Worm (Caenorhabditis elegans) whole organism, young adult: ENCODE results near the gene mrps-10.
A peak's percentile ranks its signal among the peaks of the same experiment; 100 is the strongest.

Source experiments
- F33H1.4 ChIP-seq: fragments of 200-800 bp; sonication (Bioruptor generic); IDR thresholded peaks from 2 replicates; pipeline ENCODE4 v1.3.6; 2022; ENCODE audit warnings: missing genetic modification reagents, missing genetic modification characterization, missing compliant biosample characterization
- F39B2.1 ChIP-seq: fragments of 200-800 bp; sonication (Bioruptor generic); IDR thresholded peaks from 2 replicates; pipeline ENCODE4 v1.3.6; 2022; ENCODE audit warnings: missing genetic modification reagents, missing genetic modification characterization, missing compliant biosample characterization
- F49E8.2 ChIP-seq: sonication (generic microtip); optimal IDR thresholded peaks from 3 replicates; lab custom pipeline; 2017; ENCODE audit warnings: missing genetic modification characterization, mild to moderate bottlenecking, missing compliant biosample characterization, antibody characterized with exemption, moderate library complexity; ENCODE audit not compliant: insufficient read depth
- F55B11.4 ChIP-seq: sonication (generic microtip); optimal IDR thresholded peaks from 2 replicates; lab custom pipeline; 2016; ENCODE audit warnings: missing compliant biosample characterization, missing genetic modification characterization, borderline replicate concordance; ENCODE audit not compliant: insufficient read depth
- F57C9.4 ChIP-seq: sonication (generic microtip); optimal IDR thresholded peaks from 2 replicates; lab custom pipeline; 2017; ENCODE audit warnings: mild to moderate bottlenecking, missing genetic modification characterization, missing compliant biosample characterization
- K11D2.4 ChIP-seq: fragments of 200-800 bp; sonication (Bioruptor generic); IDR thresholded peaks from 2 replicates; pipeline ENCODE4 v1.3.6; 2022; ENCODE audit warnings: missing genetic modification reagents, missing genetic modification characterization, missing compliant biosample characterization
- T07F8.4 ChIP-seq: sonication (generic microtip); optimal IDR thresholded peaks from 2 replicates; lab custom pipeline; 2016; ENCODE audit warnings: mild to moderate bottlenecking, missing genetic modification characterization, moderate library complexity, missing compliant biosample characterization
- Y67H2A.10 ChIP-seq: fragments of 200-800 bp; sonication (Bioruptor generic); conservative IDR thresholded peaks from 2 replicates; pipeline ENCODE4 v1.3.6; 2022; ENCODE audit warnings: missing genetic modification reagents, missing genetic modification characterization, missing compliant biosample characterization
- ZK185.1 ChIP-seq: sonication (generic microtip); optimal IDR thresholded peaks from 2 replicates; lab custom pipeline; 2016; ENCODE audit warnings: mild to moderate bottlenecking, missing genetic modification characterization, missing compliant biosample characterization; ENCODE audit not compliant: poor library complexity, severe bottlenecking
- aptf-2 ChIP-seq: fragments of 200-800 bp; sonication (Bioruptor generic); conservative IDR thresholded peaks from 2 replicates; pipeline ENCODE4 v1.3.6; 2022; ENCODE audit warnings: missing genetic modification reagents, missing genetic modification characterization, missing compliant biosample characterization
- aptf-3 ChIP-seq: fragments of 200-800 bp; sonication (Bioruptor generic); IDR thresholded peaks from 2 replicates; pipeline ENCODE4 v1.3.6; 2022; ENCODE audit warnings: missing genetic modification characterization, missing compliant biosample characterization
- attf-3 ChIP-seq: fragments of 200-800 bp; sonication (Bioruptor generic); conservative IDR thresholded peaks from 2 replicates; pipeline ENCODE4 v1.3.6; 2022; ENCODE audit warnings: missing genetic modification reagents, missing genetic modification characterization, missing compliant biosample characterization
- attf-6 ChIP-seq: fragments of 200-800 bp; sonication (Bioruptor generic); IDR thresholded peaks from 2 replicates; pipeline ENCODE4 v1.3.6; 2022; ENCODE audit warnings: missing genetic modification reagents, missing genetic modification characterization, missing compliant biosample characterization
- ceh-100 ChIP-seq: fragments of 200-800 bp; sonication (Bioruptor generic); IDR thresholded peaks from 2 replicates; pipeline ENCODE4 v1.3.6; 2022; ENCODE audit warnings: missing genetic modification reagents, missing genetic modification characterization, missing compliant biosample characterization
- ceh-27 ChIP-seq: fragments of 200-800 bp; sonication (Bioruptor generic); optimal IDR thresholded peaks from 2 replicates; lab custom pipeline; 2018; ENCODE audit warnings: mild to moderate bottlenecking, missing genetic modification characterization, moderate library complexity, missing compliant biosample characterization
- ceh-40 ChIP-seq: fragments of 200-800 bp; sonication (Bioruptor generic); IDR thresholded peaks from 2 replicates; pipeline ENCODE4 v1.3.6; 2022; ENCODE audit warnings: missing genetic modification characterization, missing compliant biosample characterization
- ceh-91 ChIP-seq: fragments of 200-800 bp; sonication (Bioruptor generic); IDR thresholded peaks from 2 replicates; pipeline ENCODE4 v1.3.6; 2022; ENCODE audit warnings: missing genetic modification reagents, missing genetic modification characterization, missing compliant biosample characterization
- dpff-1 ChIP-seq: sonication (generic microtip); optimal IDR thresholded peaks from 2 replicates; lab custom pipeline; 2017; ENCODE audit warnings: mild to moderate bottlenecking, missing genetic modification characterization, missing compliant biosample characterization
- dpl-1 ChIP-seq: fragments of 150-350 bp; optimal IDR thresholded peaks from 2 replicates; lab custom pipeline; 2014; ENCODE audit warnings: missing biosample characterization, missing genetic modification reagents, missing genetic modification characterization
- egrh-3 ChIP-seq: fragments of 200-800 bp; sonication (Bioruptor generic); IDR thresholded peaks from 2 replicates; pipeline ENCODE4 v1.3.6; 2022; ENCODE audit warnings: missing genetic modification reagents, missing genetic modification characterization, missing compliant biosample characterization
- ekl-4 ChIP-seq: fragments of 200-800 bp; sonication (Bioruptor generic); IDR thresholded peaks from 2 replicates; pipeline ENCODE4 v1.3.6; 2022; ENCODE audit warnings: missing genetic modification reagents, missing genetic modification characterization, missing compliant biosample characterization
- ets-4 ChIP-seq: fragments of 200-800 bp; sonication (Bioruptor generic); optimal IDR thresholded peaks from 2 replicates; lab custom pipeline; 2018; ENCODE audit warnings: mild to moderate bottlenecking, missing genetic modification characterization, missing compliant biosample characterization
- him-1 ChIP-seq: sonication (generic microtip); optimal IDR thresholded peaks from 2 replicates; lab custom pipeline; 2016; ENCODE audit warnings: missing genotype, missing genetic modification reagents, missing genetic modification characterization, missing compliant biosample characterization
- hlh-12 ChIP-seq: sonication (generic microtip); optimal IDR thresholded peaks from 2 replicates; lab custom pipeline; 2016; ENCODE audit warnings: missing genetic modification characterization, missing compliant biosample characterization
- hrde-1 ChIP-seq: sonication (generic microtip); optimal IDR thresholded peaks from 2 replicates; lab custom pipeline; 2016; ENCODE audit warnings: missing genetic modification characterization, mild to moderate bottlenecking, missing compliant biosample characterization, moderate library complexity, missing genotype, missing genetic modification reagents, borderline replicate concordance
- lin-40 ChIP-seq: sonication (generic microtip); optimal IDR thresholded peaks from 2 replicates; lab custom pipeline; 2016; ENCODE audit warnings: missing genetic modification characterization, mild to moderate bottlenecking, missing compliant biosample characterization, missing genotype, missing genetic modification reagents
- madf-10 ChIP-seq: sonication (generic microtip); optimal IDR thresholded peaks from 2 replicates; lab custom pipeline; 2016; ENCODE audit warnings: mild to moderate bottlenecking, missing genetic modification characterization, missing compliant biosample characterization
- madf-3 ChIP-seq: fragments of 200-800 bp; sonication (Bioruptor generic); IDR thresholded peaks from 2 replicates; pipeline ENCODE4 v1.3.6; 2022; ENCODE audit warnings: missing genetic modification reagents, missing genetic modification characterization, missing compliant biosample characterization
- mcd-1 ChIP-seq: fragments of 200-800 bp; sonication (Bioruptor generic); IDR thresholded peaks from 2 replicates; pipeline ENCODE4 v1.3.6; 2022; ENCODE audit warnings: missing genetic modification reagents, missing genetic modification characterization, missing compliant biosample characterization
- mel-28 ChIP-seq: sonication (generic microtip); optimal IDR thresholded peaks from 2 replicates; lab custom pipeline; 2016; ENCODE audit warnings: borderline replicate concordance, mild to moderate bottlenecking, missing genetic modification characterization, missing compliant biosample characterization
- nhr-90 ChIP-seq: sonication (generic microtip); optimal IDR thresholded peaks from 2 replicates; lab custom pipeline; 2016; ENCODE audit warnings: missing genotype, mild to moderate bottlenecking, missing genetic modification characterization, missing compliant biosample characterization
- rcor-1 ChIP-seq: fragments of 200-800 bp; sonication (Bioruptor generic); IDR thresholded peaks from 2 replicates; pipeline ENCODE4 v1.3.6; 2022; ENCODE audit warnings: missing genetic modification reagents, missing genetic modification characterization, missing compliant biosample characterization
- snpc-1.1 ChIP-seq: sonication (generic microtip); optimal IDR thresholded peaks from 2 replicates; lab custom pipeline; 2017; ENCODE audit warnings: missing genetic modification characterization, mild to moderate bottlenecking, missing compliant biosample characterization, antibody characterized with exemption, moderate library complexity, missing genotype, missing genetic modification reagents; ENCODE audit not compliant: insufficient read depth
- tbx-9 ChIP-seq: sonication (generic microtip); optimal IDR thresholded peaks from 2 replicates; lab custom pipeline; 2016; ENCODE audit warnings: borderline replicate concordance, missing genetic modification characterization, inconsistent platforms, missing compliant biosample characterization
- tlf-1 ChIP-seq: fragments of 200-800 bp; sonication (Bioruptor generic); optimal IDR thresholded peaks from 2 replicates; lab custom pipeline; 2018; ENCODE audit warnings: mild to moderate bottlenecking, missing genetic modification characterization, missing compliant biosample characterization
- unc-130 ChIP-seq: sonication (generic microtip); optimal IDR thresholded peaks from 2 replicates; lab custom pipeline; 2016; ENCODE audit warnings: missing genetic modification reagents, missing genetic modification characterization, missing compliant biosample characterization
- zfh-2 ChIP-seq: fragments of 200-800 bp; sonication (Bioruptor generic); conservative IDR thresholded peaks from 2 replicates; pipeline ENCODE4 v1.3.6; 2022; ENCODE audit warnings: missing genetic modification reagents, missing genetic modification characterization, missing compliant biosample characterization
- ztf-18 ChIP-seq: sonication (generic microtip); optimal IDR thresholded peaks from 2 replicates; lab custom pipeline; 2016; ENCODE audit warnings: missing genotype, mild to moderate bottlenecking, missing genetic modification characterization, missing compliant biosample characterization
- ztf-26 ChIP-seq: sonication (generic microtip); optimal IDR thresholded peaks from 2 replicates; lab custom pipeline; 2017; ENCODE audit warnings: missing genetic modification characterization, missing compliant biosample characterization

Gene mrps-10

ce11 chrIII:12910365-12910764 is 16.0 kb upstream of the mrps-10 start, which contains the start of gene flp-14:
Gene flp-14, plus strand, starts transcription at chrIII:12910510.
- TF ChIP-seq nhr-90 (tag; lab: Kevin White, UChicago) = no peak
- TF ChIP-seq zfh-2 (GFP tag; lab: Robert Waterston, UW) = peak; percentile 85
- TF ChIP-seq snpc-1.1 (tag; lab: Kevin White, UChicago) = no peak
- peak; percentile 77; the same call in 1 of the 2 replicates for TF ChIP-seq egrh-3 (GFP tag; lab: Robert Waterston, UW)
- TF ChIP-seq dpff-1 (tag; lab: Kevin White, UChicago) = no peak
- TF ChIP-seq ztf-18 (tag; lab: Kevin White, UChicago) = no peak
- TF ChIP-seq him-1 (tag; lab: Kevin White, UChicago) = no peak
- no peak for TF ChIP-seq ceh-40
- TF ChIP-seq attf-6 = no peak
- TF ChIP-seq mcd-1 (GFP tag; lab: Robert Waterston, UW) = no peak
- no peak for TF ChIP-seq hrde-1 (tag; lab: Kevin White, UChicago)
- no peak for TF ChIP-seq mel-28
- TF ChIP-seq F49E8.2 (tag; lab: Kevin White, UChicago) = no peak
- no peak for TF ChIP-seq ets-4
- TF ChIP-seq K11D2.4 (GFP tag; lab: Robert Waterston, UW) = no peak
- no peak for TF ChIP-seq ZK185.1 (tag; lab: Kevin White, UChicago)

- no peak for TF ChIP-seq hlh-12
- no peak for TF ChIP-seq mcd-1 (GFP tag; lab: Robert Waterston, UW)
- no peak for TF ChIP-seq madf-3 (GFP tag; lab: Robert Waterston, UW)
- TF ChIP-seq aptf-3 (GFP tag; lab: Robert Waterston, UW) = no peak
- no peak for TF ChIP-seq Y67H2A.10 (GFP tag; lab: Robert Waterston, UW)
- no peak for TF ChIP-seq aptf-2 (GFP tag; lab: Robert Waterston, UW)
- no peak for TF ChIP-seq tlf-1 (GFP tag; lab: Kevin White, UChicago)
- no peak for TF ChIP-seq dpl-1 (GFP tag; lab: Kevin White, UChicago)
- no peak for TF ChIP-seq F33H1.4
These were observed 9.9 kb upstream of the mrps-10 start for ce11 chrIII:12916459-12916858.

ce11 chrIII:12917852-12918251 is 8.5 kb upstream of the mrps-10 start:
- no peak for TF ChIP-seq tbx-9 (tag; lab: Kevin White, UChicago)
- no peak for TF ChIP-seq ceh-100 (GFP tag; lab: Robert Waterston, UW)
- TF ChIP-seq rcor-1 (GFP tag; lab: Robert Waterston, UW) = no peak
- no peak for TF ChIP-seq F57C9.4 (tag; lab: Kevin White, UChicago)
- TF ChIP-seq ekl-4 (GFP tag; lab: Robert Waterston, UW) = no peak
- TF ChIP-seq F39B2.1 (GFP tag; lab: Robert Waterston, UW) = no peak
- no peak for TF ChIP-seq ceh-91 (GFP tag; lab: Robert Waterston, UW)
- TF ChIP-seq, all 124 proteins: peak for 0

ce11 chrIII:12918575-12918974 is 7.8 kb upstream of the mrps-10 start, which contains the start of gene Y37D8A.16:
Gene Y37D8A.16, minus strand, starts transcription at chrIII:12918675.
- TF ChIP-seq snpc-1.1 (tag; lab: Kevin White, UChicago) = no peak
- no peak for TF ChIP-seq ceh-40
- no peak for TF ChIP-seq attf-3 (GFP tag; lab: Robert Waterston, UW)
- TF ChIP-seq madf-10 (tag; lab: Kevin White, UChicago) = no peak
- no peak for TF ChIP-seq ceh-27
- no peak for TF ChIP-seq unc-130 (GFP tag; lab: Kevin White, UChicago)
- no peak for TF ChIP-seq F55B11.4 (tag; lab: Kevin White, UChicago)
- no peak for TF ChIP-seq T07F8.4
- no peak for TF ChIP-seq tlf-1 (GFP tag; lab: Kevin White, UChicago)
- TF ChIP-seq ztf-26 (tag; lab: Kevin White, UChicago) = no peak
- no peak for TF ChIP-seq lin-40 (tag; lab: Kevin White, UChicago)
- TF ChIP-seq, all 124 proteins: peak for 0
